Worm (Caenorhabditis elegans) whole organism, mixed stage, embryonic: Measurements from ENCODE around the gene T24A6.16.

ENCODE experiments used
- ces-1 ChIP-seq: fragments of 150-350 bp; optimal IDR thresholded peaks from 2 replicates; lab custom pipeline; 2014; ENCODE audit warnings: missing biosample characterization, missing genetic modification reagents, missing genetic modification characterization
- elt-1 ChIP-seq: sonication (generic microtip); optimal IDR thresholded peaks from 2 replicates; lab custom pipeline; 2017; ENCODE audit warnings: missing genetic modification characterization, mild to moderate bottlenecking, missing compliant biosample characterization, antibody characterized with exemption, moderate library complexity, borderline replicate concordance; ENCODE audit not compliant: insufficient read depth
- elt-3 ChIP-seq: fragments of 150-350 bp; optimal IDR thresholded peaks from 2 replicates; lab custom pipeline; 2014; ENCODE audit warnings: missing biosample characterization, missing genetic modification characterization
- lin-13 ChIP-seq: fragments of 150-350 bp; optimal IDR thresholded peaks from 2 replicates; lab custom pipeline; 2014; ENCODE audit warnings: missing biosample characterization, missing genetic modification characterization
- lsy-2 ChIP-seq: fragments of 150-350 bp; optimal IDR thresholded peaks from 2 replicates; lab custom pipeline; 2014; ENCODE audit warnings: missing biosample characterization, missing genetic modification characterization
- nhr-237 ChIP-seq: fragments of 150-350 bp; optimal IDR thresholded peaks from 2 replicates; lab custom pipeline; 2014; ENCODE audit warnings: missing biosample characterization, missing genetic modification characterization
- nhr-28 ChIP-seq: fragments of 150-350 bp; optimal IDR thresholded peaks from 2 replicates; lab custom pipeline; 2014; ENCODE audit warnings: missing biosample characterization, missing genetic modification characterization
- nhr-76 ChIP-seq: sonication (generic microtip); optimal IDR thresholded peaks from 2 replicates; lab custom pipeline; 2017; ENCODE audit warnings: missing biosample characterization, missing genetic modification characterization
- pha-4 ChIP-seq: fragments of 150-350 bp; optimal IDR thresholded peaks from 2 replicates; lab custom pipeline; 2018; ENCODE audit warnings: missing biosample characterization, missing genetic modification reagents, missing genetic modification characterization
- snpc-4 ChIP-seq: fragments of 150-350 bp; optimal IDR thresholded peaks from 2 replicates; lab custom pipeline; 2014; ENCODE audit warnings: missing biosample characterization, missing genetic modification characterization
- ztf-11 ChIP-seq: fragments of 150-350 bp; optimal IDR thresholded peaks from 2 replicates; lab custom pipeline; 2014; ENCODE audit warnings: missing biosample characterization, missing genetic modification characterization

- TF ChIP-seq lin-13 (tag; lab: Kevin White, UChicago) (no peak), nhr-237 (tag; lab: Kevin White, UChicago) (no peak), ces-1 (no peak), elt-3 (no peak), elt-1 (no peak), snpc-4 (no peak), pha-4 (tag; lab: Kevin White, UChicago) (no peak), nhr-76 (tag; lab: Kevin White, UChicago) (no peak), lsy-2 (no peak), nhr-28 (tag; lab: Kevin White, UChicago) (no peak), ztf-11 (tag; lab: Kevin White, UChicago) (no peak)
Measured at ce11 chrV:3575759-3576158, 13.0 kb upstream of the T24A6.16 start, which contains the start of gene grl-27.
